Fruit fly (Drosophila melanogaster): ENCODE data around the gene Cln3.

Gene Cln3

dm6 chr3L:17841085-17841606 lies 27.2 kb upstream of the Cln3 start, which contains the start of gene CG5577 (continued):
- no peak for TF ChIP-seq CG12659 (GFP tag; optimal IDR thresholded peaks at IDR 0.05)
- peak; percentile 25; the same call in 1 of the 2 replicates for TF ChIP-seq Ada2b (GFP tag; IDR thresholded peaks at IDR 0.05)
- TF ChIP-seq HHEX (GFP tag; optimal IDR thresholded peaks at IDR 0.05): peak; percentile 38
- TF ChIP-seq TFAM (GFP tag; optimal IDR thresholded peaks at IDR 0.05): no peak
- no peak for TF ChIP-seq HLHmδ (GFP tag; optimal IDR thresholded peaks at IDR 0.05)
- no peak for TF ChIP-seq Dip3 (GFP tag; optimal IDR thresholded peaks at IDR 0.05)
- no peak for TF ChIP-seq Usf (GFP tag; optimal IDR thresholded peaks at IDR 0.05)
- TF ChIP-seq CG32532 (GFP tag; IDR thresholded peaks at IDR 0.05): peak; percentile 68
- no peak for TF ChIP-seq CG17359 (tag; optimal IDR thresholded peaks at IDR 0.05)
- TF ChIP-seq CG8765 (GFP tag; IDR thresholded peaks at IDR 0.05): no peak
- TF ChIP-seq CG15514 (GFP tag; optimal IDR thresholded peaks at IDR 0.05): peak; percentile 56
- peak; percentile 39; the same call in 1 of the 3 replicates for TF ChIP-seq ase (GFP tag; IDR thresholded peaks at IDR 0.05)
- TF ChIP-seq CG6272 (GFP tag; IDR thresholded peaks at IDR 0.05): no peak
- peak; percentile 78 for TF ChIP-seq Deaf1 (tag; optimal IDR thresholded peaks at IDR 0.05)
- no peak for TF ChIP-seq Bteb2 (GFP tag; optimal IDR thresholded peaks at IDR 0.05)
- TF ChIP-seq ftz-f1 (GFP tag; optimal IDR thresholded peaks at IDR 0.05): peak; percentile 98
- TF ChIP-seq CG13424 (tag; optimal IDR thresholded peaks at IDR 0.05): no peak
- no peak for TF ChIP-seq hb (GFP tag; IDR thresholded peaks at IDR 0.05; ENCODE audit: partially characterized antibody)
- TF ChIP-seq lilli (GFP tag; optimal IDR thresholded peaks at IDR 0.05): peak; percentile 30
- peak; percentile 39; the same call in 1 of the 2 replicates for TF ChIP-seq slbo (GFP tag; IDR thresholded peaks at IDR 0.05)
- peak; percentile 41; the same call in 1 of the 3 replicates for TF ChIP-seq CG34422 (GFP tag; IDR thresholded peaks at IDR 0.05)
- peak; percentile 28; the same call in 1 of the 2 replicates for TF ChIP-seq crol (GFP tag; IDR thresholded peaks at IDR 0.05)
- TF ChIP-seq E2f1 (GFP tag; IDR thresholded peaks at IDR 0.05): no peak
- peak; percentile 56 for TF ChIP-seq CG2120 (GFP tag; optimal IDR thresholded peaks at IDR 0.05)
- peak; percentile 10 for TF ChIP-seq odd (GFP tag; optimal IDR thresholded peaks at IDR 0.05)
- 0 out of 3 replicates have a peak, but pooled peaks have one; percentile 21 for TF ChIP-seq CG11456 (GFP tag; IDR thresholded peaks at IDR 0.05)
- TF ChIP-seq CG4328 (GFP tag; optimal IDR thresholded peaks at IDR 0.05): no peak
- TF ChIP-seq CG31365 (tag; optimal IDR thresholded peaks at IDR 0.05): no peak
- no peak for TF ChIP-seq gcm2 (GFP tag; optimal IDR thresholded peaks at IDR 0.05)
- peak; percentile 45; the same call in 1 of the 2 replicates for TF ChIP-seq inv (GFP tag; IDR thresholded peaks at IDR 0.05; ENCODE audit: partially characterized antibody)
- TF ChIP-seq onecut (GFP tag; IDR thresholded peaks at IDR 0.05): no peak
- TF ChIP-seq Drgx (GFP tag; IDR thresholded peaks at IDR 0.05): no peak
- TF ChIP-seq CG14860 (GFP tag; IDR thresholded peaks at IDR 0.05; ENCODE audit: partially characterized antibody): peak; percentile 43; the same call in 1 of the 3 replicates
- no peak for TF ChIP-seq CG17568 (GFP tag; optimal IDR thresholded peaks at IDR 0.05)
- peak; percentile 56; the same call in 2 of the 3 replicates for TF ChIP-seq knrl (GFP tag; IDR thresholded peaks at IDR 0.05; ENCODE audit: partially characterized antibody)
- TF ChIP-seq CG15601 (tag; optimal IDR thresholded peaks at IDR 0.05): no peak
- TF ChIP-seq CG3995 (GFP tag; optimal IDR thresholded peaks at IDR 0.05): peak; percentile 75
- TF ChIP-seq al (GFP tag; IDR thresholded peaks at IDR 0.05): no peak
- peak; percentile 53 for TF ChIP-seq CG13894 (tag; optimal IDR thresholded peaks at IDR 0.05)
- TF ChIP-seq CG12155 (GFP tag; optimal IDR thresholded peaks at IDR 0.05): no peak
- no peak for TF ChIP-seq twi (tag; optimal IDR thresholded peaks at IDR 0.05)
- peak; percentile 32; the same call in 1 of the 2 replicates for TF ChIP-seq CG6689 (GFP tag; IDR thresholded peaks at IDR 0.05)
- no peak for TF ChIP-seq CG13123 (GFP tag; optimal IDR thresholded peaks at IDR 0.05)
- peak; percentile 60 for TF ChIP-seq BEAF-32 (GFP tag; optimal IDR thresholded peaks at IDR 0.05)
- TF ChIP-seq CG12104 (GFP tag; optimal IDR thresholded peaks at IDR 0.05): no peak
- TF ChIP-seq CG13287 (GFP tag; IDR thresholded peaks at IDR 0.05; ENCODE audit: partially characterized antibody): peak; percentile 90
- peak; percentile 42; the same call in 1 of the 2 replicates for TF ChIP-seq stc (GFP tag; IDR thresholded peaks at IDR 0.05)
- TF ChIP-seq Rfx (GFP tag; IDR thresholded peaks at IDR 0.05): peak; percentile 63
- no peak for TF ChIP-seq CG12071 (GFP tag; optimal IDR thresholded peaks at IDR 0.05)
- peak; percentile 67 for TF ChIP-seq Dll (GFP tag; IDR thresholded peaks at IDR 0.05; ENCODE audit: partially characterized antibody)

Data from whole organism, embryonic.